Worm (Caenorhabditis elegans) whole organism, L4 larva: ENCODE measurements around the gene unc-36.

Experiments used
- F26F4.8 ChIP-seq: fragments of 200-800 bp; sonication (Bioruptor generic); conservative IDR thresholded peaks from 2 replicates; pipeline ENCODE4 v1.3.6; 2022; ENCODE audit warnings: missing genetic modification characterization, missing compliant biosample characterization
- T20F7.1 ChIP-seq: fragments of 200-800 bp; sonication (Bioruptor generic); optimal IDR thresholded peaks from 2 replicates; lab custom pipeline; 2018; ENCODE audit warnings: mild to moderate bottlenecking, missing genetic modification characterization, missing compliant biosample characterization
- ZK546.5 ChIP-seq, 2 experiments: sonication (generic microtip); optimal IDR thresholded peaks; 2 replicates each; lab custom pipeline; 2017; ENCODE audit warnings: missing biosample characterization in 2 of 2, missing genetic modification characterization in 2 of 2
- aha-1 ChIP-seq: fragments of 150-350 bp; peaks from one replicate; lab custom pipeline; 2014; ENCODE audit warnings: missing biosample characterization, missing genetic modification characterization
- aly-2 ChIP-seq: sonication (generic microtip); optimal IDR thresholded peaks from 2 replicates; lab custom pipeline; 2018; ENCODE audit warnings: missing biosample characterization, missing genetic modification characterization
- ceh-32 ChIP-seq: sonication (generic microtip); optimal IDR thresholded peaks from 2 replicates; lab custom pipeline; 2016; ENCODE audit warnings: mild to moderate bottlenecking, missing genetic modification characterization, missing compliant biosample characterization; ENCODE audit not compliant: poor library complexity
- ceh-44 ChIP-seq: fragments of 200-800 bp; sonication (Bioruptor generic); IDR thresholded peaks from 2 replicates; pipeline ENCODE4 v1.3.6; 2022; ENCODE audit warnings: missing genetic modification reagents, missing genetic modification characterization, missing compliant biosample characterization
- ceh-62 ChIP-seq: sonication (generic microtip); optimal IDR thresholded peaks from 2 replicates; lab custom pipeline; 2017; ENCODE audit warnings: missing biosample characterization, missing genetic modification characterization
- ces-1 ChIP-seq: fragments of 150-350 bp; sonication (generic microtip); optimal IDR thresholded peaks from 4 replicates; lab custom pipeline; 2014; ENCODE audit warnings: missing biosample characterization, missing genetic modification reagents, missing genetic modification characterization
- cey-2 ChIP-seq: sonication (generic microtip); optimal IDR thresholded peaks from 3 replicates; lab custom pipeline; 2017; ENCODE audit warnings: missing genetic modification characterization, mild to moderate bottlenecking, missing compliant biosample characterization, antibody characterized with exemption, borderline replicate concordance; ENCODE audit not compliant: insufficient read depth
- dmd-6 ChIP-seq: fragments of 200-800 bp; sonication (Bioruptor generic); IDR thresholded peaks from 2 replicates; pipeline ENCODE4 v1.3.6; 2022; ENCODE audit warnings: missing genetic modification reagents, missing genetic modification characterization, missing compliant biosample characterization
- dpl-1 ChIP-seq: fragments of 150-350 bp; optimal IDR thresholded peaks from 2 replicates; lab custom pipeline; 2014; ENCODE audit warnings: missing biosample characterization, missing genetic modification reagents, missing genetic modification characterization
- duxl-1 ChIP-seq: sonication (generic microtip); optimal IDR thresholded peaks from 2 replicates; lab custom pipeline; 2016; ENCODE audit warnings: mild to moderate bottlenecking, missing genetic modification characterization, moderate library complexity, missing compliant biosample characterization; ENCODE audit not compliant: poor library complexity
- dve-1 ChIP-seq: sonication (generic microtip); optimal IDR thresholded peaks from 2 replicates; lab custom pipeline; 2017; ENCODE audit warnings: antibody characterized with exemption, mild to moderate bottlenecking, missing genetic modification characterization, missing compliant biosample characterization; ENCODE audit not compliant: insufficient read depth
- egl-27 ChIP-seq: sonication (generic microtip); optimal IDR thresholded peaks from 3 replicates; lab custom pipeline; 2017; ENCODE audit warnings: missing biosample characterization, missing genetic modification reagents, missing genetic modification characterization
- fkh-10 ChIP-seq: fragments of 150-350 bp; optimal IDR thresholded peaks from 2 replicates; lab custom pipeline; 2014; ENCODE audit warnings: missing biosample characterization, missing genetic modification reagents, missing genetic modification characterization
- fos-1 ChIP-seq: fragments of 150-350 bp; optimal IDR thresholded peaks from 2 replicates; lab custom pipeline; 2014; ENCODE audit warnings: missing biosample characterization, missing genetic modification characterization
- gei-8 ChIP-seq: fragments of 200-800 bp; sonication (Bioruptor generic); optimal IDR thresholded peaks from 2 replicates; lab custom pipeline; 2018; ENCODE audit warnings: mild to moderate bottlenecking, missing genetic modification characterization, missing compliant biosample characterization
- hif-1 ChIP-seq, 2 experiments: sonication (generic microtip); optimal IDR thresholded peaks; 2 replicates each; lab custom pipeline; 2016 to 2017; ENCODE audit warnings: missing compliant biosample characterization in 2 of 2, missing genetic modification characterization in 2 of 2, missing genetic modification reagents in 2 of 2, missing genotype in 2 of 2, mild to moderate bottlenecking in 1 of 2
- hmg-1.1 ChIP-seq: fragments of 200-800 bp; sonication (Bioruptor generic); IDR thresholded peaks from 2 replicates; pipeline ENCODE4 v1.3.6; 2022; ENCODE audit warnings: missing genetic modification reagents, missing genetic modification characterization, missing compliant biosample characterization
- lim-7 ChIP-seq: fragments of 200-800 bp; sonication (Bioruptor generic); IDR thresholded peaks from 2 replicates; pipeline ENCODE4 v1.3.6; 2022; ENCODE audit warnings: missing genetic modification characterization, missing compliant biosample characterization
- lin-13 ChIP-seq: fragments of 150-350 bp; optimal IDR thresholded peaks from 2 replicates; lab custom pipeline; 2014; ENCODE audit warnings: missing biosample characterization, missing genetic modification reagents, missing genetic modification characterization
- lin-38 ChIP-seq: fragments of 200-800 bp; sonication (Bioruptor generic); IDR thresholded peaks from 2 replicates; pipeline ENCODE4 v1.3.6; 2022; ENCODE audit warnings: missing genetic modification reagents, missing genetic modification characterization, missing compliant biosample characterization
- lin-39 ChIP-seq: fragments of 150-350 bp; optimal IDR thresholded peaks from 2 replicates; lab custom pipeline; 2014; ENCODE audit warnings: missing biosample characterization, missing genetic modification reagents, missing genetic modification characterization
- lsy-2 ChIP-seq, 2 experiments: fragments of 150-350 bp in 1 of 2; sonication (generic microtip) in 1 of 2; optimal IDR thresholded peaks; 2 replicates each; lab custom pipeline; 2014 to 2017; ENCODE audit warnings: missing biosample characterization in 2 of 2, missing genetic modification characterization in 2 of 2
- mdl-1 ChIP-seq, 2 experiments: fragments of 150-350 bp in 1 of 2; sonication (generic microtip) in 1 of 2; optimal IDR thresholded peaks; 2 replicates each; lab custom pipeline; 2014 to 2017; ENCODE audit warnings: missing biosample characterization in 2 of 2, missing genetic modification characterization in 2 of 2
- mep-1 ChIP-seq: fragments of 150-350 bp; sonication (generic microtip); optimal IDR thresholded peaks from 3 replicates; lab custom pipeline; 2014; ENCODE audit warnings: missing biosample characterization, missing genetic modification characterization
- mxl-3 ChIP-seq: fragments of 200-800 bp; sonication (Bioruptor generic); optimal IDR thresholded peaks from 2 replicates; lab custom pipeline; 2018; ENCODE audit warnings: mild to moderate bottlenecking, missing genetic modification characterization, missing compliant biosample characterization
- nhr-11 ChIP-seq: fragments of 150-350 bp; optimal IDR thresholded peaks from 2 replicates; lab custom pipeline; 2014; ENCODE audit warnings: missing biosample characterization, missing genetic modification characterization
- nhr-28 ChIP-seq: fragments of 150-350 bp; optimal IDR thresholded peaks from 2 replicates; lab custom pipeline; 2014; ENCODE audit warnings: missing biosample characterization, missing genetic modification characterization
- nhr-42 ChIP-seq: fragments of 200-800 bp; sonication (Bioruptor generic); IDR thresholded peaks from 2 replicates; pipeline ENCODE4 v1.3.6; 2022; ENCODE audit warnings: missing genetic modification characterization, missing compliant biosample characterization
- nhr-48 ChIP-seq: sonication (generic microtip); optimal IDR thresholded peaks from 2 replicates; lab custom pipeline; 2016; ENCODE audit warnings: mild to moderate bottlenecking, missing genetic modification characterization, missing compliant biosample characterization
- saeg-2 ChIP-seq: fragments of 200-800 bp; sonication (Bioruptor generic); IDR thresholded peaks from 2 replicates; pipeline ENCODE4 v1.3.6; 2022; ENCODE audit warnings: missing genetic modification reagents, missing genetic modification characterization, missing compliant biosample characterization
- set-16 ChIP-seq: fragments of 200-800 bp; sonication (Bioruptor generic); IDR thresholded peaks from 2 replicates; pipeline ENCODE4 v1.3.6; 2022; ENCODE audit warnings: missing genetic modification reagents, missing genetic modification characterization, missing compliant biosample characterization
- spr-1 ChIP-seq: sonication (generic microtip); optimal IDR thresholded peaks from 2 replicates; lab custom pipeline; 2016; ENCODE audit warnings: mild to moderate bottlenecking, missing genetic modification characterization, missing compliant biosample characterization
- unc-39 ChIP-seq: sonication (generic microtip); optimal IDR thresholded peaks from 2 replicates; lab custom pipeline; 2017; ENCODE audit warnings: missing biosample characterization, missing genetic modification characterization
- vab-7 ChIP-seq: fragments of 200-800 bp; sonication (Bioruptor generic); IDR thresholded peaks from 2 replicates; pipeline ENCODE4 v1.3.6; 2022; ENCODE audit warnings: missing genetic modification reagents, missing genetic modification characterization, missing compliant biosample characterization
- ztf-11 ChIP-seq: fragments of 150-350 bp; optimal IDR thresholded peaks from 2 replicates; lab custom pipeline; 2014; ENCODE audit warnings: missing biosample characterization, missing genetic modification characterization

The unc-36 gene

ce11 chrIII:8227511-8227910 is 26.5 kb upstream of the unc-36 start, which contains the start of gene fbxl-1 (continued):
- TF ChIP-seq nhr-11 (tag; lab: Kevin White, UChicago) (peak; percentile 91), fos-1 (tag; lab: Kevin White, UChicago) (no peak), lin-39 (peak; percentile 12), mdl-1 (tag; optimal IDR thresholded peaks at IDR 0.05; lab: Kevin White, UChicago) (peak; percentile 67 to 97), spr-1 (tag; lab: Kevin White, UChicago) (peak; percentile 36), lin-38 (peak; percentile 59), saeg-2 (GFP tag; lab: Robert Waterston, UW) (no peak), nhr-42 (GFP tag; lab: Robert Waterston, UW) (peak; percentile 41; the same call in 1 of the 2 replicates), ceh-62 (no peak), cey-2 (no peak), dpl-1 (GFP tag; lab: Kevin White, UChicago) (peak; percentile 16), ces-1 (GFP tag; lab: Kevin White, UChicago) (no peak), ceh-44 (no peak), nhr-48 (tag; lab: Kevin White, UChicago) (peak; percentile 31), dmd-6 (GFP tag; lab: Robert Waterston, UW) (peak; percentile 86), set-16 (GFP tag; lab: Robert Waterston, UW) (peak; percentile 89), nhr-28 (tag; lab: Kevin White, UChicago) (peak; percentile 81), fkh-10 (GFP tag; lab: Kevin White, UChicago) (peak; percentile 28), lin-13 (GFP tag; lab: Kevin White, UChicago) (peak; percentile 37)

DNA sequence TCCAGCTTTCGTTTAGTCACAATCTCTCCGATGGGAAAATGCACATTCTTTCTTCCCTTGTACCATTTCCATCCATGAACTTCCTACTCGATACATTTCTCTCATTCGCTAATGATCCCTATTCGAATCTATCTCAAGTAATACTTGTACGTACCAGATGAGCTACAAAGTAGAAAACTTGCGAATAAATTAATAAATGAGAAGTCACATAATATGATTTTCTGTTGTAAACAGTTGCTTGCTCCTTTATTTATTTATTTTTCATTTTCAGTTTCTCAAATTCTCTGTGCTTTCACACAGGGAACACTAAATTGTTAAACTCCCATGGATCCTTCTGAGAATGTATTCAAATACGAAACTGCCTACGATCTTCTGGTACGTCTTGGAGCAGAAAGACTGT is 25.2 kb upstream of the unc-36 start, which contains the start of gene rfs-1:
Gene rfs-1 (plus strand): TSS at position 301 of the 400 bp plus-strand sequence.
- TF ChIP-seq dve-1 (tag; lab: Kevin White, UChicago) (no peak), F26F4.8 (no peak), ztf-11 (tag; lab: Kevin White, UChicago) (no peak), mep-1 (tag; lab: Kevin White, UChicago) (no peak), duxl-1 (no peak), egl-27 (tag; lab: Kevin White, UChicago) (no peak), fkh-10 (GFP tag; lab: Kevin White, UChicago) (no peak), mxl-3 (GFP tag; lab: Kevin White, UChicago) (no peak), ceh-32 (no peak)

DNA sequence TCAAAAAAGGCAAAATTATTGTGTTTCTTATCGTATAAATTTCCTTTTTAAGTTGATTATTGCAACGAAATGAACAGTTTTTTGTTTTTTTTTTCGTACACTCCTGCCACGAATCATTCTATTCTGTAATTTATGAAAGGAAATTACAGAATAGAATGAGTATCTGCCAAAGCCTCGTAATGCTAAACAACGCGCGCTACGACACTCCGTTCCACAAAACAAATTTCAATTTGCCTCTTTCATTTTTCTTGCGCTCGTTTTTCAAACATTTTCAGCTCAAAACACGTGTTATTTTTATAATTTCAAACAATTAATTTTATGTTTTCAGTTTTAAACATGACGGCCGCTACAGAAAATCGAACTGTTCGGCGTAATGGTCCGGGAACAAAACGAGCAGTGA is 23.8 kb upstream of the unc-36 start, which contains the start of gene mob-4:
Gene mob-4 (plus strand): TSS at position 329 of the 400 bp plus-strand sequence.
- no peak for TF ChIP-seq aly-2 (tag; lab: Kevin White, UChicago)
- peak; percentile 92 for TF ChIP-seq T20F7.1 (GFP tag; lab: Kevin White, UChicago)
- peak in 1 of 2 experiments; percentile 9 for TF ChIP-seq lsy-2 (tag; optimal IDR thresholded peaks at IDR 0.05; lab: Kevin White, UChicago)
- peak; percentile 4 for TF ChIP-seq dpl-1 (GFP tag; lab: Kevin White, UChicago)
- no peak for TF ChIP-seq nhr-48 (tag; lab: Kevin White, UChicago)

DNA sequence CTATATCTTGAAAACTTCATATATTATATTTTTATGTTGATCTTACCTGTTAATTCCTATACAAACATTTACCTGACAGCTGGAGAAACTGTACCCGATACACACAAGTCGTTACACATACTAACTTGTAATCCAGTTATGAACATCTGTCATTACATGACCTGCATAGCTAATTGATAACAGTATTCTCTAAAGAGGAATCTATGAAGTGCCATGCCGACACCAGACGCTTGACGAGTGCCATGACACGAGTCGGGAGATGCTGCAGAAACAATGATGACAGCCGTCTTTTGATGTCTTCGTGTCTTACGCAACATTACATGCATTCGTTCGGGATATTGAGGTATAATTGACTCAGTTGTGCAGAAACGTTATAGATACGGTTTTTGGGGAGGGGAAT is 19.1 kb upstream of the unc-36 start:
- TF ChIP-seq lim-7 = no peak
- TF ChIP-seq unc-39 = no peak
- TF ChIP-seq aha-1 (tag; lab: Kevin White, UChicago) = no peak
- TF ChIP-seq vab-7 (GFP tag; lab: Robert Waterston, UW) = no peak
- TF ChIP-seq hif-1 (tag; optimal IDR thresholded peaks at IDR 0.05; lab: Kevin White, UChicago) = no peak
- no peak for TF ChIP-seq aly-2 (tag; lab: Kevin White, UChicago)
- TF ChIP-seq nhr-48 (tag; lab: Kevin White, UChicago) = no peak
- no peak for TF ChIP-seq ZK546.5 (tag; optimal IDR thresholded peaks at IDR 0.05; lab: Kevin White, UChicago)
- TF ChIP-seq hmg-1.1 (GFP tag; lab: Robert Waterston, UW) = no peak
- TF ChIP-seq gei-8 (GFP tag; lab: Kevin White, UChicago) = no peak
